Fruit fly (Drosophila melanogaster): ENCODE data around the gene CG9004.

Gene CG9004

DNA sequence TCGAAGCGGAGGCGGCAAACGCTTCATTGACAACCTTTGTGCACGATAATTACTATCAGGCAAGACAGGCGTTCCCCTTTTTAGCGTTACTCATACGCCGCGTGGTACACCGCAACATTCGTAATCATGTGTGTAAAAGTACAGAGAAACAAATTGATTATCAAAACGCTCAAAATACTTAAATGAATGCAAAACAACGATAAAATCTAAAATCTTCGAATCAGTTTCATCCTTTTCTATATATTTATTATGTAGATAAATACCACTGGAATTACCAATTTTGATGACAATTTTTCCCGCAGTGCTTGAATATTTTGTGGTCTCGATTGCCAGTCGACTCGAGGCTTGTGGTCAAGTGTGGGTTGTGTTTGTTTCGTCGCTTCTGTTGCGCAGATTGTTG lies 37.3 kb downstream of the CG9004 start (continued):
- TF ChIP-seq CG2199 (GFP tag; IDR thresholded peaks at IDR 0.05) (no peak), nerfin-2 (GFP tag; IDR thresholded peaks at IDR 0.05; ENCODE audit: partially characterized antibody) (no peak), sc (optimal IDR thresholded peaks at IDR 0.05) (no peak), sc (GFP tag; optimal IDR thresholded peaks at IDR 0.05) (no peak), Dref (GFP tag; IDR thresholded peaks at IDR 0.05) (no peak), scrt (GFP tag; optimal IDR thresholded peaks at IDR 0.05) (no peak), so (GFP tag; IDR thresholded peaks at IDR 0.05) (no peak), caup (GFP tag; optimal IDR thresholded peaks at IDR 0.05; ENCODE audit: severe bottlenecking) (peak; percentile 19), da (GFP tag; optimal IDR thresholded peaks at IDR 0.05) (no peak), Hmx (GFP tag; optimal IDR thresholded peaks at IDR 0.05) (no peak), crp (GFP tag; optimal IDR thresholded peaks at IDR 0.05) (no peak), CG34376 (GFP tag; optimal IDR thresholded peaks at IDR 0.05) (no peak), Meics (GFP tag; optimal IDR thresholded peaks at IDR 0.05) (peak; percentile 25), tap (tag; optimal IDR thresholded peaks at IDR 0.05) (no peak), Drgx (GFP tag; IDR thresholded peaks at IDR 0.05) (peak; percentile 42; the same call in 1 of the 2 replicates), CG6813 (GFP tag; optimal IDR thresholded peaks at IDR 0.05) (peak; percentile 24), Nf-YC (tag; optimal IDR thresholded peaks at IDR 0.05) (no peak), CG11247 (GFP tag; IDR thresholded peaks at IDR 0.05) (no peak), CG6791 (GFP tag; IDR thresholded peaks at IDR 0.05; ENCODE audit: partially characterized antibody) (no peak), CG9437 (GFP tag; optimal IDR thresholded peaks at IDR 0.05) (no peak), CG13624 (GFP tag; optimal IDR thresholded peaks at IDR 0.05) (no peak), CG1233 (GFP tag; optimal IDR thresholded peaks at IDR 0.05) (no peak), sim (GFP tag; IDR thresholded peaks at IDR 0.05) (no peak), lmd (GFP tag; IDR thresholded peaks at IDR 0.05) (no peak), bbx (GFP tag; IDR thresholded peaks at IDR 0.05; ENCODE audit: partially characterized antibody) (no peak), Dbx (GFP tag; IDR thresholded peaks at IDR 0.05) (peak; percentile 49; the same call in 1 of the 3 replicates), Tbp (GFP tag; optimal IDR thresholded peaks at IDR 0.05) (no peak), Mrtf (GFP tag; IDR thresholded peaks at IDR 0.05) (no peak), NfI (GFP tag; optimal IDR thresholded peaks at IDR 0.05) (no peak), CG15073 (GFP tag; optimal IDR thresholded peaks at IDR 0.05) (no peak), CG9932 (GFP tag; IDR thresholded peaks at IDR 0.05) (no peak), Camta (GFP tag; optimal IDR thresholded peaks at IDR 0.05) (no peak), Awh (GFP tag; IDR thresholded peaks at IDR 0.05) (0 out of 2 replicates have a peak, but pooled peaks have one; percentile 11), row (GFP tag; IDR thresholded peaks at IDR 0.05) (peak; percentile 46; the same call in 2 of the 3 replicates), Ssrp (tag; optimal IDR thresholded peaks at IDR 0.05) (no peak), cwo (GFP tag; optimal IDR thresholded peaks at IDR 0.05) (peak; percentile 51), aop (GFP tag; IDR thresholded peaks at IDR 0.05) (no peak), CG8924 (tag; optimal IDR thresholded peaks at IDR 0.05) (no peak), CG31224 (GFP tag; IDR thresholded peaks at IDR 0.05) (no peak), vfl (GFP tag; optimal IDR thresholded peaks at IDR 0.05) (no peak), CG2678 (tag; optimal IDR thresholded peaks at IDR 0.05) (peak; percentile 42), CG11696 (GFP tag; IDR thresholded peaks at IDR 0.05) (no peak), nmo (GFP tag; optimal IDR thresholded peaks at IDR 0.05) (no peak), CG17912 (GFP tag; optimal IDR thresholded peaks at IDR 0.05) (no peak), psq (GFP tag; optimal IDR thresholded peaks at IDR 0.05) (no peak), CG3995 (GFP tag; optimal IDR thresholded peaks at IDR 0.05) (no peak), Sox102F (GFP tag; optimal IDR thresholded peaks at IDR 0.05) (peak; percentile 18), CG11723 (GFP tag; optimal IDR thresholded peaks at IDR 0.05) (no peak), abd-A (tag; optimal IDR thresholded peaks at IDR 0.05) (no peak)
